Worm (Caenorhabditis elegans): Measurements from ENCODE around the gene mdt-28.

DNA sequence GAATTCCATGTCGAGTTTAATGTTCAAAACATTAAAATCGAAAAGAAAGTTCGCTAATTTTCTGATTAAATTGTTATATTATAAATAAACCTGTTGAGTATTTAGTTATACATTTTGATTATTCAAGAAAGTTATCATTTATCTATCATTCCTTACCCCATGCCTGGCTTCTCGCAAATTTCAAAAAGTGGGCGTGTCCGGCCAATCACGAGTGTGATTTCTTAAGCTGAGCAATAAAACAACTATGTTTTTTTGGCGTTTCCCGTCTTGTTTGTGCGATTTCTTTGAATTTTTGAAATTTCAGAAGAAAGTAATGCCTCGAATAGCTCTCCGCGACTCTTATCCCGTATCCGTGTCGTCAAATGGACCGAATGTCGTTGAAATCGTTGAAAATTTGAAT lies 2.6 kb downstream of the mdt-28 start, which contains the start of gene fbxa-94:
- TF ChIP-seq eor-1 (tag; optimal IDR thresholded peaks at IDR 0.05) (no peak), lsy-12 (tag; optimal IDR thresholded peaks at IDR 0.05) (no peak), nhr-28 (tag; optimal IDR thresholded peaks at IDR 0.05) (no peak), ceh-16 (tag; optimal IDR thresholded peaks at IDR 0.05) (no peak), lin-15B (tag; optimal IDR thresholded peaks at IDR 0.05) (no peak), R02D3.7 (tag; optimal IDR thresholded peaks at IDR 0.05) (no peak), sea-2 (GFP tag; optimal IDR thresholded peaks at IDR 0.05) (no peak)

Measured in whole organism, L3 larva.